Worm (Caenorhabditis elegans) whole organism, mixed stage, embryonic: ENCODE data around the gene srv-26.

Experiments used
- blmp-1 ChIP-seq: fragments of 150-350 bp; optimal IDR thresholded peaks from 2 replicates; lab custom pipeline; 2014; ENCODE audit warnings: missing biosample characterization, missing genetic modification characterization
- elt-3 ChIP-seq: fragments of 150-350 bp; optimal IDR thresholded peaks from 2 replicates; lab custom pipeline; 2014; ENCODE audit warnings: missing biosample characterization, missing genetic modification characterization
- lin-32 ChIP-seq: fragments of 200-800 bp; sonication (Bioruptor generic); optimal IDR thresholded peaks from 2 replicates; lab custom pipeline; 2018; ENCODE audit warnings: mild to moderate bottlenecking, missing genetic modification characterization, missing compliant biosample characterization
- lsy-2 ChIP-seq: fragments of 150-350 bp; optimal IDR thresholded peaks from 2 replicates; lab custom pipeline; 2014; ENCODE audit warnings: missing biosample characterization, missing genetic modification characterization
- mep-1 ChIP-seq: fragments of 150-350 bp; optimal IDR thresholded peaks from 2 replicates; lab custom pipeline; 2017; ENCODE audit warnings: missing biosample characterization, missing genetic modification reagents, missing genetic modification characterization, inconsistent platforms
- mls-2 ChIP-seq: sonication (generic microtip); optimal IDR thresholded peaks from 2 replicates; lab custom pipeline; 2016; ENCODE audit warnings: mild to moderate bottlenecking, missing genetic modification characterization, moderate library complexity, missing compliant biosample characterization
- nhr-237 ChIP-seq: fragments of 150-350 bp; optimal IDR thresholded peaks from 2 replicates; lab custom pipeline; 2014; ENCODE audit warnings: missing biosample characterization, missing genetic modification characterization
- nhr-76 ChIP-seq: sonication (generic microtip); optimal IDR thresholded peaks from 2 replicates; lab custom pipeline; 2017; ENCODE audit warnings: missing biosample characterization, missing genetic modification characterization
- pha-4 ChIP-seq: fragments of 150-350 bp; optimal IDR thresholded peaks from 2 replicates; lab custom pipeline; 2018; ENCODE audit warnings: missing biosample characterization, missing genetic modification reagents, missing genetic modification characterization
- snpc-4 ChIP-seq: fragments of 150-350 bp; optimal IDR thresholded peaks from 2 replicates; lab custom pipeline; 2014; ENCODE audit warnings: missing biosample characterization, missing genetic modification characterization
- unc-39 ChIP-seq: fragments of 150-350 bp; optimal IDR thresholded peaks from 2 replicates; lab custom pipeline; 2014; ENCODE audit warnings: missing biosample characterization, missing genetic modification characterization
- unc-62 ChIP-seq: fragments of 150-350 bp; optimal IDR thresholded peaks from 2 replicates; lab custom pipeline; 2014; ENCODE audit warnings: missing biosample characterization, missing genetic modification reagents, missing genetic modification characterization
- ztf-11 ChIP-seq: fragments of 150-350 bp; optimal IDR thresholded peaks from 2 replicates; lab custom pipeline; 2014; ENCODE audit warnings: missing biosample characterization, missing genetic modification characterization

DNA sequence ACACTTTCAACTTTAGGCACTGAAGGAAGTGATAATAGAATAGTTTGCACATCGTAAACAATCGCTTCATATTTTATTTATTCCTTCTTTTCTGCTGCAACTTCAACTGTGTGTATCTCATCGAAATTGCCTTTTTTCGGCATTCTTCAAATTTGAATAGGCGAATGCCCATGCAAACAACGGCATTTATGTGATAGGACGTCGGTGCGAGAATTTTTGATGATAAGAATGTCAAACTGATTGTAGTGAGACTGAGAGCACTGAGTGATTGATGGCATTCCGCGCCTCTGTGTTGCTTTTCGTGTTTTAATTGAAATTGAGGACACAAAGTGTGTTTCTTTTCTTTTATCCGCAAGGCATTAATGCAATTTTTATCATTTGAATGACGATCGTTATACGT is 29.1 kb upstream of the srv-26 start:
- TF ChIP-seq blmp-1 (tag; lab: Kevin White, UChicago), result no peak
- TF ChIP-seq elt-3 (tag; lab: Kevin White, UChicago), result no peak
- peak; percentile 49 for TF ChIP-seq unc-62 (GFP tag; lab: Kevin White, UChicago)
- no peak for TF ChIP-seq lsy-2
- no peak for TF ChIP-seq lin-32 (GFP tag; lab: Kevin White, UChicago)
- no peak for TF ChIP-seq unc-39 (tag; lab: Kevin White, UChicago)
- TF ChIP-seq mep-1 (tag; lab: Kevin White, UChicago), result no peak
- no peak for TF ChIP-seq nhr-237 (tag; lab: Kevin White, UChicago)
- TF ChIP-seq snpc-4 (tag; lab: Kevin White, UChicago), result no peak
- TF ChIP-seq mls-2 (tag; lab: Kevin White, UChicago), result no peak
- TF ChIP-seq nhr-76 (tag; lab: Kevin White, UChicago), result no peak
- TF ChIP-seq pha-4 (tag; lab: Kevin White, UChicago), result no peak
- TF ChIP-seq ztf-11, result no peak
